Fruit fly (Drosophila melanogaster): Measurements from ENCODE around the gene CG13078.

CG13078 gene

dm6 chr2L:19533247-19533646 is 30.5 kb upstream of the CG13078 start, which contains the start of gene CG33116 (continued):
- TF ChIP-seq fru (optimal IDR thresholded peaks at IDR 0.05) = no peak
- TF ChIP-seq sim (GFP tag; IDR thresholded peaks at IDR 0.05) = 0 out of 2 replicates have a peak, but pooled peaks have one; percentile 52
- peak; percentile 84 for TF ChIP-seq Oli (tag; optimal IDR thresholded peaks at IDR 0.05)
- TF ChIP-seq CG7556 (GFP tag; optimal IDR thresholded peaks at IDR 0.05) = peak; percentile 79
- peak; percentile 47 for TF ChIP-seq D19B (GFP tag; optimal IDR thresholded peaks at IDR 0.05)
- peak; percentile 29 for TF ChIP-seq CG7271 (tag; optimal IDR thresholded peaks at IDR 0.05)
- TF ChIP-seq zen2 (GFP tag; IDR thresholded peaks at IDR 0.05; ENCODE audit: partially characterized antibody) = no peak
- peak; percentile 68 for TF ChIP-seq BtbVII (GFP tag; optimal IDR thresholded peaks at IDR 0.05)
- TF ChIP-seq oc (tag; optimal IDR thresholded peaks at IDR 0.05) = peak; percentile 50
- TF ChIP-seq H2.0 (GFP tag; IDR thresholded peaks at IDR 0.05) = peak; percentile 79
- TF ChIP-seq CG18262 (tag; optimal IDR thresholded peaks at IDR 0.05) = peak; percentile 87
- peak; percentile 68 for TF ChIP-seq Hr39 (optimal IDR thresholded peaks at IDR 0.05)
- TF ChIP-seq emc (GFP tag; optimal IDR thresholded peaks at IDR 0.05) = peak; percentile 28
- TF ChIP-seq zfh2 (GFP tag; optimal IDR thresholded peaks at IDR 0.05) = peak; percentile 87
- peak; percentile 70 for TF ChIP-seq tio (GFP tag; optimal IDR thresholded peaks at IDR 0.05)
- peak; percentile 65 for TF ChIP-seq Usf (GFP tag; optimal IDR thresholded peaks at IDR 0.05)
- TF ChIP-seq B-H2 (GFP tag; optimal IDR thresholded peaks at IDR 0.05) = peak; percentile 78
- TF ChIP-seq run (tag; optimal IDR thresholded peaks at IDR 0.05) = peak; percentile 41
- TF ChIP-seq lbe (GFP tag; optimal IDR thresholded peaks at IDR 0.05) = peak; percentile 86
- peak; percentile 74 for TF ChIP-seq CG13296 (GFP tag; optimal IDR thresholded peaks at IDR 0.05)
- peak; percentile 81 for TF ChIP-seq Chrac-16 (GFP tag; optimal IDR thresholded peaks at IDR 0.05)
- TF ChIP-seq Rx (GFP tag; IDR thresholded peaks at IDR 0.05) = peak; percentile 65
- TF ChIP-seq CG1792 (GFP tag; optimal IDR thresholded peaks at IDR 0.05) = peak; percentile 63
- peak; percentile 72 for TF ChIP-seq scrt (GFP tag; optimal IDR thresholded peaks at IDR 0.05)
- TF ChIP-seq chif (GFP tag; optimal IDR thresholded peaks at IDR 0.05) = peak; percentile 80 to 81
- TF ChIP-seq unc-4 (GFP tag; IDR thresholded peaks at IDR 0.05; ENCODE audit: partially characterized antibody) = no peak
- TF ChIP-seq CG17359 (tag; optimal IDR thresholded peaks at IDR 0.05) = peak; percentile 80
- peak; percentile 96 for TF ChIP-seq MBD-R2 (GFP tag; IDR thresholded peaks at IDR 0.05)
- TF ChIP-seq gsb (GFP tag; IDR thresholded peaks at IDR 0.05) = peak; percentile 63
- peak; percentile 42; the same call in 1 of the 3 replicates for TF ChIP-seq CG11560 (tag; IDR thresholded peaks at IDR 0.05)
- TF ChIP-seq Atf6 (GFP tag; IDR thresholded peaks at IDR 0.05) = peak; percentile 83
- peak; percentile 54 for TF ChIP-seq CG13287 (GFP tag; IDR thresholded peaks at IDR 0.05; ENCODE audit: partially characterized antibody)
- TF ChIP-seq BEAF-32 (GFP tag; optimal IDR thresholded peaks at IDR 0.05) = peak; percentile 29
- TF ChIP-seq CG32532 (GFP tag; IDR thresholded peaks at IDR 0.05) = peak; percentile 82
- TF ChIP-seq Hmr (GFP tag; optimal IDR thresholded peaks at IDR 0.05) = peak; percentile 88
- peak; percentile 51 for TF ChIP-seq sd (tag; optimal IDR thresholded peaks at IDR 0.05)
- TF ChIP-seq Bgb (GFP tag; IDR thresholded peaks at IDR 0.05; ENCODE audit: partially characterized antibody) = peak; percentile 27; the same call in 1 of the 2 replicates
- peak; percentile 81 for TF ChIP-seq CG12659 (GFP tag; optimal IDR thresholded peaks at IDR 0.05)
- TF ChIP-seq bab2 (GFP tag; optimal IDR thresholded peaks at IDR 0.05) = peak; percentile 81
- no peak for TF ChIP-seq vnd (GFP tag; IDR thresholded peaks at IDR 0.05; ENCODE audit: partially characterized antibody)
- TF ChIP-seq bowl (GFP tag; IDR thresholded peaks at IDR 0.05) = 0 out of 2 replicates have a peak, but pooled peaks have one; percentile 52
- TF ChIP-seq Meics (GFP tag; optimal IDR thresholded peaks at IDR 0.05) = peak; percentile 82
- peak; percentile 76 for TF ChIP-seq CG13123 (GFP tag; optimal IDR thresholded peaks at IDR 0.05)
- peak; percentile 89 for TF ChIP-seq HmgZ (tag; optimal IDR thresholded peaks at IDR 0.05)
- no peak for TF ChIP-seq GATAe (GFP tag; conservative IDR thresholded peaks at IDR 0.05)
- peak; percentile 52 for TF ChIP-seq ac (GFP tag; optimal IDR thresholded peaks at IDR 0.05)
- peak; percentile 73 for TF ChIP-seq slp2 (GFP tag; optimal IDR thresholded peaks at IDR 0.05)
- TF ChIP-seq NFAT (GFP tag; IDR thresholded peaks at IDR 0.05) = peak; percentile 83
- peak; percentile 72 for TF ChIP-seq fd96Cb (tag; optimal IDR thresholded peaks at IDR 0.05)
- peak; percentile 23 for TF ChIP-seq TFAM (GFP tag; optimal IDR thresholded peaks at IDR 0.05)
- TF ChIP-seq nau (GFP tag; optimal IDR thresholded peaks at IDR 0.05) = no peak
